Fruit fly (Drosophila melanogaster) whole organism: ENCODE results near the gene CG12204.

ENCODE experiments used
- CG8478 ChIP-seq: fragments of >200 bp; optimal IDR thresholded peaks from 2 replicates; lab custom pipeline; 2018; ENCODE audit warnings: inconsistent platforms
- Dll ChIP-seq: fragments of >200 bp; optimal IDR thresholded peaks from 2 replicates; lab custom pipeline; 2017
- EcR ChIP-seq, 2 experiments: fragments of >200 bp; optimal IDR thresholded peaks; 2 replicates each; lab custom pipeline; 2017; ENCODE audit warnings: missing biosample characterization in 2 of 2, missing genetic modification characterization in 2 of 2, missing genetic modification reagents in 2 of 2
- pan ChIP-seq: fragments of >200 bp; optimal IDR thresholded peaks from 2 replicates; lab custom pipeline; 2017
- psq ChIP-seq: fragments of >200 bp; optimal IDR thresholded peaks from 2 replicates; lab custom pipeline; 2017
- usp ChIP-seq: fragments of >200 bp; optimal IDR thresholded peaks from 2 replicates; lab custom pipeline; 2017; ENCODE audit warnings: missing biosample characterization, missing genetic modification characterization, mixed read lengths

CG12204 gene

dm6 chrX:19497782-19498440 lies 3.7 kb upstream of the CG12204 start:
- TF ChIP-seq psq (lab: Kevin White, UChicago) (no peak), pan (lab: Kevin White, UChicago) (peak; percentile 40)

dm6 chrX:19496808-19497259 lies 2.6 kb upstream of the CG12204 start:
- TF ChIP-seq pan (lab: Kevin White, UChicago) (no peak), Dll (lab: Kevin White, UChicago) (no peak), EcR (GFP tag; optimal IDR thresholded peaks at IDR 0.05; lab: Kevin White, UChicago) (no peak), psq (lab: Kevin White, UChicago) (no peak), usp (GFP tag; lab: Kevin White, UChicago) (no peak), CG8478 (lab: Kevin White, UChicago) (no peak)

- peak; percentile 92 for TF ChIP-seq CG8478 (lab: Kevin White, UChicago)
- TF ChIP-seq EcR (GFP tag; optimal IDR thresholded peaks at IDR 0.05; lab: Kevin White, UChicago), result no peak
Observed at dm6 chrX:19495611-19496583, 1.7 kb upstream of the CG12204 start.

- TF ChIP-seq Dll (lab: Kevin White, UChicago), result no peak
- TF ChIP-seq psq (lab: Kevin White, UChicago), result no peak
- TF ChIP-seq pan (lab: Kevin White, UChicago), result no peak
- no peak for TF ChIP-seq CG8478 (lab: Kevin White, UChicago)
- TF ChIP-seq EcR (GFP tag; optimal IDR thresholded peaks at IDR 0.05; lab: Kevin White, UChicago), result no peak
- no peak for TF ChIP-seq usp (GFP tag; lab: Kevin White, UChicago)
Observed at dm6 chrX:19494830-19495610, 819 bp upstream of the CG12204 start, which contains the start of the genes ksh, CG14200 and Pfrx. TSS of gene ksh (minus strand) at chrX:19494992. TSS of gene CG14200 (plus strand) at chrX:19495505. TSS of gene Pfrx (plus strand) at chrX:19495505.

- TF ChIP-seq Dll (lab: Kevin White, UChicago) (no peak), CG8478 (lab: Kevin White, UChicago) (no peak), psq (lab: Kevin White, UChicago) (no peak), EcR (GFP tag; optimal IDR thresholded peaks at IDR 0.05; lab: Kevin White, UChicago) (no peak), pan (lab: Kevin White, UChicago) (no peak), usp (GFP tag; lab: Kevin White, UChicago) (no peak)
Observed at dm6 chrX:19491984-19492584, 2.1 kb downstream of the CG12204 start, which contains the start of the genes pcm and ND-18. TSS of gene pcm (minus strand) at chrX:19492011. TSS of gene ND-18 (plus strand) at chrX:19492421.

- TF ChIP-seq CG8478 (lab: Kevin White, UChicago), result no peak
- TF ChIP-seq EcR (GFP tag; optimal IDR thresholded peaks at IDR 0.05; lab: Kevin White, UChicago), result no peak
- no peak for TF ChIP-seq pan (lab: Kevin White, UChicago)
- no peak for TF ChIP-seq usp (GFP tag; lab: Kevin White, UChicago)
- no peak for TF ChIP-seq psq (lab: Kevin White, UChicago)
- no peak for TF ChIP-seq Dll (lab: Kevin White, UChicago)
Observed at dm6 chrX:19485057-19485456, 9.1 kb downstream of the CG12204 start.

- TF ChIP-seq CG8478 (lab: Kevin White, UChicago) (no peak), EcR (GFP tag; optimal IDR thresholded peaks at IDR 0.05; lab: Kevin White, UChicago) (no peak), psq (lab: Kevin White, UChicago) (no peak), pan (lab: Kevin White, UChicago) (no peak), Dll (lab: Kevin White, UChicago) (no peak), usp (GFP tag; lab: Kevin White, UChicago) (no peak)
Observed at dm6 chrX:19480544-19481127, 13.6 kb downstream of the CG12204 start.

- TF ChIP-seq CG8478 (lab: Kevin White, UChicago) (no peak), EcR (GFP tag; optimal IDR thresholded peaks at IDR 0.05; lab: Kevin White, UChicago) (no peak), psq (lab: Kevin White, UChicago) (no peak), usp (GFP tag; lab: Kevin White, UChicago) (no peak), Dll (lab: Kevin White, UChicago) (no peak), pan (lab: Kevin White, UChicago) (no peak)
Observed at dm6 chrX:19479869-19480326, 14.3 kb downstream of the CG12204 start, which contains the start of the genes Naa15-16 and mRpS14. TSS of gene Naa15-16 (plus strand) at chrX:19479984. TSS of gene mRpS14 (minus strand) at chrX:19480238.

dm6 chrX:19479134-19479533 lies 15.1 kb downstream of the CG12204 start, which contains the start of gene CG32533:
TSS of gene CG32533 (minus strand) at chrX:19479411.
- TF ChIP-seq usp (GFP tag; lab: Kevin White, UChicago) (no peak), Dll (lab: Kevin White, UChicago) (no peak), psq (lab: Kevin White, UChicago) (no peak), CG8478 (lab: Kevin White, UChicago) (no peak), EcR (GFP tag; optimal IDR thresholded peaks at IDR 0.05; lab: Kevin White, UChicago) (no peak), pan (lab: Kevin White, UChicago) (no peak)
